Worm (Caenorhabditis elegans): Measurements from ENCODE around the gene oac-3.

The oac-3 gene

ce11 chrV:13915390-13915789, 16.1 kb downstream of the oac-3 start, which contains the start of gene gcy-32:
gcy-32 (minus strand) TSS chrV:13915490.
- TF ChIP-seq ztf-4 (tag; optimal IDR thresholded peaks at IDR 0.05) (no peak), tbx-2 (tag; optimal IDR thresholded peaks at IDR 0.05) (no peak), unc-62 (GFP tag; optimal IDR thresholded peaks at IDR 0.05) (no peak), ama-1 (optimal IDR thresholded peaks at IDR 0.05) (no peak), mml-1 (tag; optimal IDR thresholded peaks at IDR 0.05) (no peak), ztf-11 (tag; optimal IDR thresholded peaks at IDR 0.05) (no peak), pqm-1 (tag; optimal IDR thresholded peaks at IDR 0.05) (no peak), ceh-28 (tag; optimal IDR thresholded peaks at IDR 0.05) (no peak), nhr-11 (tag; optimal IDR thresholded peaks at IDR 0.05) (no peak), unc-39 (tag; optimal IDR thresholded peaks at IDR 0.05) (no peak), elt-2 (tag; optimal IDR thresholded peaks at IDR 0.05) (no peak)

- TF ChIP-seq pqm-1 (tag; optimal IDR thresholded peaks at IDR 0.05) (no peak), nhr-28 (tag; optimal IDR thresholded peaks at IDR 0.05) (no peak), snpc-4 (tag; optimal IDR thresholded peaks at IDR 0.05) (no peak), unc-62 (GFP tag; optimal IDR thresholded peaks at IDR 0.05) (no peak), daf-12 (tag; optimal IDR thresholded peaks at IDR 0.05) (no peak), nhr-23 (tag; optimal IDR thresholded peaks at IDR 0.05) (no peak), fos-1 (tag; optimal IDR thresholded peaks at IDR 0.05) (no peak), jun-1 (tag; optimal IDR thresholded peaks at IDR 0.05) (no peak), elt-2 (tag; optimal IDR thresholded peaks at IDR 0.05) (no peak), fkh-2 (tag; optimal IDR thresholded peaks at IDR 0.05) (no peak), skn-1 (tag; optimal IDR thresholded peaks at IDR 0.05) (no peak), nhr-237 (tag; optimal IDR thresholded peaks at IDR 0.05) (no peak), ceh-16 (tag; optimal IDR thresholded peaks at IDR 0.05) (no peak), lsy-12 (tag; optimal IDR thresholded peaks at IDR 0.05) (no peak), ceh-82 (tag; optimal IDR thresholded peaks at IDR 0.05) (no peak), nhr-25 (tag; optimal IDR thresholded peaks at IDR 0.05) (no peak), fkh-10 (GFP tag; optimal IDR thresholded peaks at IDR 0.05) (no peak), eor-1 (tag; optimal IDR thresholded peaks at IDR 0.05) (no peak), nfya-1 (tag; optimal IDR thresholded peaks at IDR 0.05; ENCODE audit: insufficient read depth) (no peak)
Measured at ce11 chrV:13916196-13916595, 16.9 kb downstream of the oac-3 start, which contains the start of gene str-252. str-252 (plus strand) TSS chrV:13916496.

- TF ChIP-seq mml-1 (tag; optimal IDR thresholded peaks at IDR 0.05) = no peak
- TF ChIP-seq R02D3.7 (tag; optimal IDR thresholded peaks at IDR 0.05) = no peak
- no peak for TF ChIP-seq fkh-10 (GFP tag; optimal IDR thresholded peaks at IDR 0.05)
Measured at ce11 chrV:13918341-13918740, 19.0 kb downstream of the oac-3 start, which contains the start of gene str-250. str-250 (plus strand) TSS chrV:13918641.

DNA sequence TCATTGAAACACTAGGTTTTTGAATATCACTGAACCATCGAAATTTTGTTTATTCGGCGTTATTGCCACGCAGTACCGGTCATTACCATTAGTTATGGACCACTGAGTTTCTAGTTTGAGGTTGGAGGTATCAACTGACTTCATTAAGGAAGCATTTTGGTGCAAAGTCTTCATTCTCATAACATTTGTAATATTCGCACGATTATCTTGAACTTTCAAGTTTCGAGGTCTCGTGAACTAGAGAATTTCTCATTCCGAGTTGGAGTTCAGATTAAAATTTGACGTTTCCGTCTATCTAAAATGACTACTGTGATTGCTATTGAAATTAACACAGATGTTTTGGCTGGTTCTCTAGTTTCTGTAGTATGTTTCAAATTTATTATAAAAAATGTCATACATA, 21.4 kb downstream of the oac-3 start, which contains the start of gene srx-42:
TSS of gene srx-42 (plus strand) at position 301 of the 400 bp plus-strand sequence.
- TF ChIP-seq nhr-77 (tag; optimal IDR thresholded peaks at IDR 0.05) (no peak), snpc-4 (tag; optimal IDR thresholded peaks at IDR 0.05) (no peak), pqm-1 (tag; optimal IDR thresholded peaks at IDR 0.05) (no peak), lsy-12 (tag; optimal IDR thresholded peaks at IDR 0.05) (no peak), mml-1 (tag; optimal IDR thresholded peaks at IDR 0.05) (no peak), elt-1 (tag; optimal IDR thresholded peaks at IDR 0.05) (no peak), ceh-16 (tag; optimal IDR thresholded peaks at IDR 0.05) (no peak), R02D3.7 (tag; optimal IDR thresholded peaks at IDR 0.05) (no peak), fos-1 (tag; optimal IDR thresholded peaks at IDR 0.05) (no peak), daf-12 (tag; optimal IDR thresholded peaks at IDR 0.05) (no peak), nhr-25 (tag; optimal IDR thresholded peaks at IDR 0.05) (no peak), ceh-9 (tag; optimal IDR thresholded peaks at IDR 0.05) (no peak)

- TF ChIP-seq elt-1 (tag; optimal IDR thresholded peaks at IDR 0.05) = no peak
- no peak for TF ChIP-seq zag-1 (tag; optimal IDR thresholded peaks at IDR 0.05)
- no peak for TF ChIP-seq ceh-82 (tag; optimal IDR thresholded peaks at IDR 0.05)
- no peak for TF ChIP-seq unc-39 (tag; optimal IDR thresholded peaks at IDR 0.05)
- no peak for TF ChIP-seq nhr-25 (tag; optimal IDR thresholded peaks at IDR 0.05)
- TF ChIP-seq lin-39 (tag; optimal IDR thresholded peaks at IDR 0.05) = no peak
- no peak for TF ChIP-seq tbx-2 (tag; optimal IDR thresholded peaks at IDR 0.05)
- TF ChIP-seq nhr-23 (tag; optimal IDR thresholded peaks at IDR 0.05) = no peak
- no peak for TF ChIP-seq snpc-4 (tag; optimal IDR thresholded peaks at IDR 0.05)
- TF ChIP-seq nhr-237 (tag; optimal IDR thresholded peaks at IDR 0.05) = no peak
- no peak for TF ChIP-seq elt-3 (tag; optimal IDR thresholded peaks at IDR 0.05)
- no peak for TF ChIP-seq nhr-76 (tag; optimal IDR thresholded peaks at IDR 0.05)
- no peak for TF ChIP-seq skn-1 (tag; optimal IDR thresholded peaks at IDR 0.05)
- TF ChIP-seq fos-1 (tag; optimal IDR thresholded peaks at IDR 0.05) = no peak
- no peak for TF ChIP-seq ztf-11 (tag; optimal IDR thresholded peaks at IDR 0.05)
- TF ChIP-seq hmg-11 (tag; optimal IDR thresholded peaks at IDR 0.05) = no peak
- TF ChIP-seq daf-12 (tag; optimal IDR thresholded peaks at IDR 0.05) = no peak
Measured at ce11 chrV:13923851-13924250, 24.5 kb downstream of the oac-3 start, which contains the start of gene srxa-11. srxa-11 (plus strand) TSS chrV:13924151.

Data from whole organism, L3 larva.